Worm (Caenorhabditis elegans): ENCODE data around the gene F49C5.16.

Gene F49C5.16

DNA sequence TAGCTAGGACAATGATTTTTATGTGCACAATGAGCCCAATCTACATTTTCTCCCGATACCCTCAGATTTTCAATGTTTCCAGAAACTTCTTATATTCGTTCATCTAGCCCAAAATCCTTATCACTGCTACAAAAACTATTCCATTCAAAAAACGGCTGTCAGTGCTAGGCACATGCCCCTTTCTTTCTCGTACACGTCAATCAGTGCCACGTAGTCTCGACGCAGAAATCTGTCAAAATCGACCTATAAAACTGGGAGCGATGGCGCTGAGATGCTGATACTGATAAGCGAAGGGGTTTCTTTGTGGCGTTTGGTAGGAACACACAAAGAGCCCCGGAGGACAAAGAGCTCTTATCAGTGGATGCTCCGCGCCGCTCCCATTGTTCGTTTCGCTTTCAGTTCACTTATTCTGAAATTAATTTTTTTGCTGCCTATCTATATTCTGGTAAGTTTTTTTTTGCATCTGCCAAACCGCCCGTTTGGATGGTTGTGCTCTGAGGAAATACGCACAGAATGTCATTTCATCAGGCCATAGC lies 28.8 kb upstream of the F49C5.16 start, which contains the start of gene srh-70 (continued):
- no peak for TF ChIP-seq lsl-1 (GFP tag; optimal IDR thresholded peaks at IDR 0.05)
- no peak for TF ChIP-seq T07F8.4 (tag; optimal IDR thresholded peaks at IDR 0.05)
- TF ChIP-seq attf-3 (GFP tag; conservative IDR thresholded peaks at IDR 0.05), result no peak
- TF ChIP-seq dox-1 (GFP tag; IDR thresholded peaks at IDR 0.05), result peak; percentile 79
- peak; percentile 99 for TF ChIP-seq let-607 (tag; optimal IDR thresholded peaks at IDR 0.05)
- TF ChIP-seq somi-1 (GFP tag; optimal IDR thresholded peaks at IDR 0.05), result no peak
- no peak for TF ChIP-seq cebp-2 (GFP tag; IDR thresholded peaks at IDR 0.05)
- no peak for TF ChIP-seq sptf-2 (GFP tag; optimal IDR thresholded peaks at IDR 0.05)
- peak; percentile 72 for TF ChIP-seq Y53G8AR.9 (GFP tag; conservative IDR thresholded peaks at IDR 0.05)
- peak; percentile 12 for TF ChIP-seq ztf-22 (GFP tag; optimal IDR thresholded peaks at IDR 0.05)
- no peak for TF ChIP-seq athp-1 (tag; optimal IDR thresholded peaks at IDR 0.05)
- peak; percentile 79 for TF ChIP-seq tlf-1 (GFP tag; optimal IDR thresholded peaks at IDR 0.05)
- TF ChIP-seq egrh-3 (GFP tag; IDR thresholded peaks at IDR 0.05), result no peak
- TF ChIP-seq ztf-18 (tag; optimal IDR thresholded peaks at IDR 0.05), result peak; percentile 1
- no peak for TF ChIP-seq snpc-3.4 (tag; optimal IDR thresholded peaks at IDR 0.05)
- TF ChIP-seq F39B2.1 (GFP tag; IDR thresholded peaks at IDR 0.05), result no peak
- TF ChIP-seq mes-4 (tag; optimal IDR thresholded peaks at IDR 0.05), result no peak
- TF ChIP-seq lir-1 (GFP tag; conservative IDR thresholded peaks at IDR 0.05), result no peak
- peak; percentile 48 for TF ChIP-seq lin-40 (tag; optimal IDR thresholded peaks at IDR 0.05)
- peak; percentile 80 for TF ChIP-seq B0336.3 (GFP tag; IDR thresholded peaks at IDR 0.05)
- TF ChIP-seq ets-4 (GFP tag; optimal IDR thresholded peaks at IDR 0.05), result peak; percentile 21
- TF ChIP-seq attf-6 (GFP tag; IDR thresholded peaks at IDR 0.05), result no peak
- no peak for TF ChIP-seq ztf-28 (GFP tag; IDR thresholded peaks at IDR 0.05)
- TF ChIP-seq nhr-80 (tag; optimal IDR thresholded peaks at IDR 0.05), result peak; percentile 96
- TF ChIP-seq lsy-27 (tag; optimal IDR thresholded peaks at IDR 0.05; ENCODE audit: borderline replicate concordance, insufficient read depth), result no peak
- no peak for TF ChIP-seq xnd-1 (tag; optimal IDR thresholded peaks at IDR 0.05)
- TF ChIP-seq F55B11.4 (tag; optimal IDR thresholded peaks at IDR 0.05; ENCODE audit: borderline replicate concordance, insufficient read depth), result no peak
- TF ChIP-seq F22D6.2 (tag; optimal IDR thresholded peaks at IDR 0.05), result no peak
- TF ChIP-seq F33H1.4 (GFP tag; IDR thresholded peaks at IDR 0.05), result no peak
- no peak for TF ChIP-seq efl-1 (GFP tag; optimal IDR thresholded peaks at IDR 0.05)
- TF ChIP-seq die-1 (tag; optimal IDR thresholded peaks at IDR 0.05), result no peak
- TF ChIP-seq nfya-2 (GFP tag; IDR thresholded peaks at IDR 0.05), result no peak
- TF ChIP-seq Y95B8A.8 (GFP tag; IDR thresholded peaks at IDR 0.05), result no peak; the same call in 1 of the 2 replicates
- TF ChIP-seq ekl-4 (GFP tag; IDR thresholded peaks at IDR 0.05), result 0 out of 2 replicates have a peak, but pooled peaks have one; percentile 8
- TF ChIP-seq nhr-120 (GFP tag; IDR thresholded peaks at IDR 0.05), result no peak
- TF ChIP-seq ztf-26 (tag; optimal IDR thresholded peaks at IDR 0.05), result no peak
- 0 out of 2 replicates have a peak, but pooled peaks have one; percentile 24 for TF ChIP-seq C06A6.2 (GFP tag; conservative IDR thresholded peaks at IDR 0.05)
- no peak for TF ChIP-seq bed-2 (GFP tag; IDR thresholded peaks at IDR 0.05)
- no peak for TF ChIP-seq F49E8.2 (tag; optimal IDR thresholded peaks at IDR 0.05; ENCODE audit: insufficient read depth)
- TF ChIP-seq B0035.1 (tag; optimal IDR thresholded peaks at IDR 0.05), result no peak
- TF ChIP-seq B0019.2 (GFP tag; conservative IDR thresholded peaks at IDR 0.05), result no peak
- no peak for TF ChIP-seq nhr-27 (tag; optimal IDR thresholded peaks at IDR 0.05)
- TF ChIP-seq T26A5.8 (tag; optimal IDR thresholded peaks at IDR 0.05), result no peak
- no peak for TF ChIP-seq ceh-100 (GFP tag; IDR thresholded peaks at IDR 0.05)
- TF ChIP-seq snpc-1.3 (tag; optimal IDR thresholded peaks at IDR 0.05; ENCODE audit: insufficient read depth), result no peak

All from whole organism, young adult.